Worm (Caenorhabditis elegans) whole organism, L4/young adult: Measurements from ENCODE around the gene cec-7.

Experiments used
- dao-5 ChIP-seq: sonication (generic microtip); optimal IDR thresholded peaks from 2 replicates; lab custom pipeline; 2016; ENCODE audit warnings: missing genotype, missing genetic modification characterization, moderate library complexity, missing compliant biosample characterization
- him-1 ChIP-seq: sonication (generic microtip); optimal IDR thresholded peaks from 2 replicates; lab custom pipeline; 2016; ENCODE audit warnings: missing genotype, missing genetic modification reagents, missing genetic modification characterization, missing compliant biosample characterization

DNA sequence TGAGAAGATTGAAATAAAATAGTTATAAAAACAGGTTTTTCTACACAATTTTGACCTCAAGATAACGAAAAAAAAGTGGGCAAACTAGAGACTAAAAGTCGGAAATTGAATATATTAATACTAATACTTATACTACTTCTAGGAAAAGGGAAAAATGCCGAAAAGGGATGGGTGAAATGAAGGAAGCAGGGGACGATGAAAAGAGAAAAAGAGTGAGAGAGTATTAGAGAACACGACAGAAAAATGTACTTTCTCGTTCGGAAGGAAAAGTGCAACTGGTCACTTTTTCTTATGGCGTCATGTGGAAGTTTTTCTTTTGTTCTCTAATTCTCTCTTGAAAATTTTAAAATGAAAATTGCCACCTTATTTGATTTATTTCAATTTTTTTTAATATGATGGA is 36.0 kb downstream of the cec-7 start:
- TF ChIP-seq him-1 (no peak), dao-5 (no peak)
